Fruit fly (Drosophila melanogaster) whole organism, embryonic: Measurements from ENCODE around the gene Syn1.

Experiments
- Antp ChIP-seq: fragments of 200-800 bp; sonication (Bioruptor generic); optimal IDR thresholded peaks from 3 replicates; lab custom pipeline; 2016; ENCODE audit warnings: missing biosample characterization, missing genetic modification characterization
- BEAF-32 ChIP-seq: fragments of 200-800 bp; sonication (Bioruptor generic); optimal IDR thresholded peaks from 3 replicates; lab custom pipeline; 2017; ENCODE audit warnings: missing biosample characterization, missing genetic modification characterization, mild to moderate bottlenecking, moderate library complexity, missing genetic modification reagents
- BtbVII ChIP-seq: fragments of 200-800 bp; sonication (Bioruptor generic); optimal IDR thresholded peaks from 3 replicates; lab custom pipeline; 2017; ENCODE audit warnings: missing biosample characterization, mild to moderate bottlenecking, missing genetic modification characterization
- CG10147 ChIP-seq: fragments of 200-800 bp; sonication (Bioruptor generic); optimal IDR thresholded peaks from 2 replicates; lab custom pipeline; 2019; ENCODE audit warnings: missing biosample characterization, mild to moderate bottlenecking, missing genetic modification characterization, moderate library complexity
- CG11085 ChIP-seq: fragments of 200-800 bp; sonication (Bioruptor generic); IDR thresholded peaks from 2 replicates; pipeline ENCODE4 v1.3.6; 2022; ENCODE audit warnings: missing biosample characterization, missing genetic modification characterization
- CG11093 ChIP-seq: fragments of 200-800 bp; sonication (Bioruptor generic); IDR thresholded peaks from 3 replicates; pipeline ENCODE4 v1.3.6; 2022; ENCODE audit warnings: missing biosample characterization, missing genetic modification characterization
- CG11504 ChIP-seq: fragments of 200-800 bp; sonication (Bioruptor generic); optimal IDR thresholded peaks from 3 replicates; lab custom pipeline; 2019; ENCODE audit warnings: missing biosample characterization, mild to moderate bottlenecking, missing genetic modification characterization, moderate library complexity
- CG11695 ChIP-seq: fragments of 200-800 bp; sonication (Bioruptor generic); IDR thresholded peaks from 3 replicates; pipeline ENCODE4 v1.3.6; 2022; ENCODE audit warnings: missing biosample characterization, missing genetic modification characterization
- CG12071 ChIP-seq: fragments of 200-800 bp; sonication (Bioruptor generic); optimal IDR thresholded peaks from 3 replicates; lab custom pipeline; 2018; ENCODE audit warnings: missing biosample characterization, mild to moderate bottlenecking, missing genetic modification characterization
- CG12942 ChIP-seq: fragments of 200-800 bp; sonication (Bioruptor generic); optimal IDR thresholded peaks from 3 replicates; lab custom pipeline; 2016; ENCODE audit warnings: missing biosample characterization, missing genetic modification characterization
- CG15601 ChIP-seq: fragments of 200-800 bp; sonication (Bioruptor generic); optimal IDR thresholded peaks from 3 replicates; lab custom pipeline; 2019; ENCODE audit warnings: missing biosample characterization, mild to moderate bottlenecking, missing genetic modification characterization, moderate library complexity
- CG16813 ChIP-seq: fragments of 200-800 bp; sonication (Bioruptor generic); IDR thresholded peaks from 3 replicates; pipeline ENCODE4 v1.3.6; 2022; ENCODE audit warnings: missing biosample characterization, missing genetic modification characterization; ENCODE audit not compliant: partially characterized antibody
- CG16863 ChIP-seq: fragments of 200-800 bp; sonication (Bioruptor generic); optimal IDR thresholded peaks from 3 replicates; lab custom pipeline; 2016; ENCODE audit warnings: missing biosample characterization, missing genetic modification characterization
- CG17186 ChIP-seq: fragments of 200-800 bp; sonication (Bioruptor generic); optimal IDR thresholded peaks from 3 replicates; lab custom pipeline; 2017; ENCODE audit warnings: missing biosample characterization, missing genetic modification reagents, missing genetic modification characterization
- CG18262 ChIP-seq: fragments of 200-800 bp; optimal IDR thresholded peaks from 3 replicates; lab custom pipeline; 2019; ENCODE audit warnings: missing biosample characterization, mild to moderate bottlenecking, missing genetic modification characterization, moderate library complexity
- CG18619 ChIP-seq: fragments of 200-800 bp; sonication (Bioruptor generic); optimal IDR thresholded peaks from 3 replicates; lab custom pipeline; 2017; ENCODE audit warnings: missing biosample characterization, mild to moderate bottlenecking, missing genetic modification characterization
- CG3163 ChIP-seq: fragments of 200-800 bp; sonication (Bioruptor generic); optimal IDR thresholded peaks from 3 replicates; lab custom pipeline; 2016; ENCODE audit warnings: missing biosample characterization, missing genetic modification characterization
- CG32772 ChIP-seq: fragments of 200-800 bp; sonication (Bioruptor generic); IDR thresholded peaks from 2 replicates; pipeline ENCODE4 v1.3.6; 2022; ENCODE audit warnings: missing biosample characterization, missing genetic modification characterization
- CG34422 ChIP-seq: fragments of 200-800 bp; sonication (Bioruptor generic); IDR thresholded peaks from 3 replicates; pipeline ENCODE4 v1.3.6; 2022; ENCODE audit warnings: missing biosample characterization, missing genetic modification characterization
- CG3838 ChIP-seq: fragments of 200-800 bp; sonication (Bioruptor generic); optimal IDR thresholded peaks from 3 replicates; lab custom pipeline; 2016; ENCODE audit warnings: missing biosample characterization, missing genetic modification characterization
- CG3847 ChIP-seq: fragments of 200-800 bp; sonication (Bioruptor generic); IDR thresholded peaks from 2 replicates; pipeline ENCODE4 v1.3.6; 2022; ENCODE audit warnings: missing biosample characterization, missing genetic modification characterization
- CG6272 ChIP-seq: fragments of 200-800 bp; sonication (Bioruptor generic); IDR thresholded peaks from 2 replicates; pipeline ENCODE4 v1.3.6; 2022; ENCODE audit warnings: missing biosample characterization, missing genetic modification characterization
- CG6654 ChIP-seq: fragments of 200-800 bp; sonication (Bioruptor generic); optimal IDR thresholded peaks from 2 replicates; lab custom pipeline; 2017; ENCODE audit warnings: missing biosample characterization, mild to moderate bottlenecking, missing genetic modification characterization
- CG6791 ChIP-seq: fragments of 200-800 bp; sonication (Bioruptor generic); IDR thresholded peaks from 3 replicates; pipeline ENCODE4 v1.3.6; 2022; ENCODE audit warnings: missing biosample characterization, missing genetic modification characterization; ENCODE audit not compliant: partially characterized antibody
- CG7963 ChIP-seq: fragments of 200-800 bp; sonication (Bioruptor generic); IDR thresholded peaks from 3 replicates; pipeline ENCODE4 v1.3.6; 2022; ENCODE audit warnings: missing biosample characterization, missing genetic modification characterization; ENCODE audit not compliant: partially characterized antibody
- CHES-1-like ChIP-seq: fragments of 200-800 bp; sonication (Bioruptor generic); optimal IDR thresholded peaks from 2 replicates; lab custom pipeline; 2016; ENCODE audit warnings: missing biosample characterization, missing genetic modification characterization
- HmgZ ChIP-seq: fragments of 200-800 bp; sonication (Bioruptor generic); optimal IDR thresholded peaks from 2 replicates; lab custom pipeline; 2018; ENCODE audit warnings: missing biosample characterization, mild to moderate bottlenecking, missing genetic modification characterization
- Lhr ChIP-seq: fragments of 200-800 bp; sonication (Bioruptor generic); optimal IDR thresholded peaks from 3 replicates; lab custom pipeline; 2017; ENCODE audit warnings: mild to moderate bottlenecking, missing biosample characterization, missing genetic modification reagents, missing genetic modification characterization
- Spps ChIP-seq: fragments of 200-800 bp; sonication (Bioruptor generic); optimal IDR thresholded peaks from 2 replicates; lab custom pipeline; 2018; ENCODE audit warnings: missing biosample characterization, mild to moderate bottlenecking, missing genetic modification characterization
- Xbp1 ChIP-seq: fragments of 200-800 bp; sonication (Bioruptor generic); optimal IDR thresholded peaks from 3 replicates; lab custom pipeline; 2016; ENCODE audit warnings: missing biosample characterization, mild to moderate bottlenecking, missing genetic modification characterization
- YL-1 ChIP-seq: fragments of 200-800 bp; sonication (Bioruptor generic); optimal IDR thresholded peaks from 3 replicates; lab custom pipeline; 2017; ENCODE audit warnings: missing biosample characterization, mild to moderate bottlenecking, missing genetic modification characterization
- amos ChIP-seq: fragments of 200-800 bp; sonication (Bioruptor generic); IDR thresholded peaks from 2 replicates; pipeline ENCODE4 v1.3.6; 2022; ENCODE audit warnings: missing biosample characterization, missing genetic modification characterization; ENCODE audit not compliant: partially characterized antibody
- cad ChIP-seq: fragments of >200 bp; optimal IDR thresholded peaks from 2 replicates; lab custom pipeline; 2017; ENCODE audit warnings: missing biosample characterization, missing genetic modification characterization
- dm ChIP-seq: fragments of 200-800 bp; sonication (Bioruptor generic); optimal IDR thresholded peaks from 3 replicates; lab custom pipeline; 2016; ENCODE audit warnings: missing biosample characterization, missing genetic modification characterization
- esg ChIP-seq: fragments of 200-800 bp; sonication (Bioruptor generic); conservative IDR thresholded peaks from 2 replicates; pipeline ENCODE4 v1.3.6; 2022; ENCODE audit warnings: missing biosample characterization, missing genetic modification characterization
- ewg ChIP-seq: fragments of 200-800 bp; sonication (Bioruptor generic); optimal IDR thresholded peaks from 3 replicates; lab custom pipeline; 2017; ENCODE audit warnings: mild to moderate bottlenecking, missing biosample characterization, missing genetic modification reagents, missing genetic modification characterization
- gcm2 ChIP-seq: fragments of 200-800 bp; sonication (Bioruptor generic); optimal IDR thresholded peaks from 2 replicates; lab custom pipeline; 2016; ENCODE audit warnings: missing biosample characterization, missing genetic modification characterization
- gem ChIP-seq: fragments of 200-800 bp; sonication (Bioruptor generic); optimal IDR thresholded peaks from 2 replicates; lab custom pipeline; 2019; ENCODE audit warnings: missing biosample characterization, mild to moderate bottlenecking, missing genetic modification characterization, moderate library complexity
- hth ChIP-seq: fragments of >200 bp; optimal IDR thresholded peaks from 2 replicates; lab custom pipeline; 2017; ENCODE audit warnings: inconsistent platforms
- ind ChIP-seq: fragments of 200-800 bp; sonication (Bioruptor generic); optimal IDR thresholded peaks from 3 replicates; lab custom pipeline; 2016; ENCODE audit warnings: missing biosample characterization, missing genetic modification characterization
- pzg ChIP-seq: fragments of 200-800 bp; sonication (Bioruptor generic); optimal IDR thresholded peaks from 3 replicates; lab custom pipeline; 2018; ENCODE audit warnings: missing biosample characterization, mild to moderate bottlenecking, missing genetic modification characterization, moderate library complexity
- salm ChIP-seq: fragments of 200-800 bp; sonication (Bioruptor generic); optimal IDR thresholded peaks from 2 replicates; lab custom pipeline; 2018; ENCODE audit warnings: missing biosample characterization, mild to moderate bottlenecking, missing genetic modification characterization
- sens ChIP-seq: fragments of 200-800 bp; sonication (Bioruptor generic); peaks from one replicate; lab custom pipeline; 2016; ENCODE audit warnings: missing biosample characterization, missing genetic modification characterization
- sqz ChIP-seq: fragments of 200-800 bp; sonication (Bioruptor generic); optimal IDR thresholded peaks from 3 replicates; lab custom pipeline; 2018; ENCODE audit warnings: missing biosample characterization, mild to moderate bottlenecking, missing genetic modification characterization
- stc ChIP-seq: fragments of 200-800 bp; sonication (Bioruptor generic); IDR thresholded peaks from 2 replicates; pipeline ENCODE4 v1.3.6; 2022; ENCODE audit warnings: missing biosample characterization, missing genetic modification characterization
- stwl ChIP-seq: fragments of 200-800 bp; sonication (Bioruptor generic); optimal IDR thresholded peaks from 3 replicates; lab custom pipeline; 2018; ENCODE audit warnings: missing biosample characterization, mild to moderate bottlenecking, missing genetic modification characterization, moderate library complexity
- trem ChIP-seq: fragments of 200-800 bp; optimal IDR thresholded peaks from 3 replicates; lab custom pipeline; 2019; ENCODE audit warnings: missing biosample characterization, mild to moderate bottlenecking, missing genetic modification characterization, moderate library complexity
- tup ChIP-seq: fragments of 200-800 bp; sonication (Bioruptor generic); optimal IDR thresholded peaks from 2 replicates; lab custom pipeline; 2016; ENCODE audit warnings: missing biosample characterization, mild to moderate bottlenecking, missing genetic modification characterization, moderate library complexity
- unc-4 ChIP-seq: fragments of 200-800 bp; sonication (Bioruptor generic); IDR thresholded peaks from 2 replicates; pipeline ENCODE4 v1.3.6; 2022; ENCODE audit warnings: missing biosample characterization, missing genetic modification characterization; ENCODE audit not compliant: partially characterized antibody
- vfl ChIP-seq: fragments of 200-800 bp; sonication (Bioruptor generic); optimal IDR thresholded peaks from 2 replicates; lab custom pipeline; 2016; ENCODE audit warnings: missing biosample characterization, missing genetic modification characterization
- zen2 ChIP-seq: fragments of 200-800 bp; sonication (Bioruptor generic); IDR thresholded peaks from 3 replicates; pipeline ENCODE4 v1.3.6; 2022; ENCODE audit warnings: missing biosample characterization, missing genetic modification characterization; ENCODE audit not compliant: partially characterized antibody

Syn1 gene

dm6 chr3L:21773855-21774254 lies 3.5 kb upstream of the Syn1 start:
- TF ChIP-seq Spps (tag; lab: Kevin White, UChicago) = no peak
- no peak for TF ChIP-seq Xbp1 (GFP tag; lab: Kevin White, UChicago)
- no peak for TF ChIP-seq BtbVII (GFP tag; lab: Kevin White, UChicago)
- no peak for TF ChIP-seq ewg (GFP tag; lab: Kevin White, UChicago)
- no peak for TF ChIP-seq HmgZ (tag; lab: Kevin White, UChicago)
- no peak for TF ChIP-seq CG7963
- peak; percentile 45 for TF ChIP-seq stwl (tag; lab: Kevin White, UChicago)
- TF ChIP-seq sqz (GFP tag; lab: Kevin White, UChicago) = no peak
- no peak for TF ChIP-seq tup
- no peak for TF ChIP-seq CG6272
- no peak for TF ChIP-seq CG34422 (GFP tag; lab: Robert Waterston, UW)
- no peak for TF ChIP-seq stc
- TF ChIP-seq BEAF-32 (GFP tag; lab: Kevin White, UChicago) = peak; percentile 43
- TF ChIP-seq CG11085 (GFP tag; lab: Robert Waterston, UW) = no peak
- no peak for TF ChIP-seq CG12942 (GFP tag; lab: Kevin White, UChicago)
- TF ChIP-seq gem (tag; lab: Kevin White, UChicago) = no peak
- no peak for TF ChIP-seq CG15601 (tag; lab: Kevin White, UChicago)
- peak; percentile 47 for TF ChIP-seq pzg
- TF ChIP-seq CG16863 (GFP tag; lab: Kevin White, UChicago) = no peak
- no peak for TF ChIP-seq CG32772 (GFP tag; lab: Robert Waterston, UW)
- TF ChIP-seq salm = no peak
- no peak for TF ChIP-seq CHES-1-like (GFP tag; lab: Kevin White, UChicago)
- TF ChIP-seq dm (GFP tag; lab: Kevin White, UChicago) = no peak
- no peak for TF ChIP-seq CG18619 (GFP tag; lab: Kevin White, UChicago)
- TF ChIP-seq CG17186 (GFP tag; lab: Kevin White, UChicago) = no peak
- TF ChIP-seq CG16813 (GFP tag; lab: Robert Waterston, UW) = no peak
- TF ChIP-seq CG3163 (GFP tag; lab: Kevin White, UChicago) = no peak
- TF ChIP-seq CG6791 (GFP tag; lab: Robert Waterston, UW) = 0 out of 3 replicates have a peak, but pooled peaks have one; percentile 41
- TF ChIP-seq cad (GFP tag; lab: Kevin White, UChicago) = no peak
- TF ChIP-seq CG18262 (tag; lab: Kevin White, UChicago) = no peak
- TF ChIP-seq YL-1 (GFP tag; lab: Kevin White, UChicago) = no peak
- TF ChIP-seq esg (GFP tag; lab: Robert Waterston, UW) = no peak
- TF ChIP-seq ind = no peak
- peak; percentile 77 for TF ChIP-seq Lhr (GFP tag; lab: Kevin White, UChicago)
- no peak for TF ChIP-seq CG3838 (GFP tag; lab: Kevin White, UChicago)
- peak; percentile 25; the same call in 1 of the 2 replicates for TF ChIP-seq amos (GFP tag; lab: Robert Waterston, UW)
- no peak for TF ChIP-seq gcm2 (GFP tag; lab: Kevin White, UChicago)
- no peak for TF ChIP-seq Antp
- TF ChIP-seq CG12071 (GFP tag; lab: Kevin White, UChicago) = no peak
- TF ChIP-seq hth (lab: Kevin White, UChicago) = no peak
- no peak for TF ChIP-seq CG11093 (GFP tag; lab: Robert Waterston, UW)
- TF ChIP-seq CG11695 = no peak
- TF ChIP-seq vfl (GFP tag; lab: Kevin White, UChicago) = no peak
- peak; percentile 65 for TF ChIP-seq CG11504 (tag; lab: Kevin White, UChicago)
- peak; percentile 33; the same call in 1 of the 2 replicates for TF ChIP-seq CG3847 (GFP tag; lab: Robert Waterston, UW)
- no peak for TF ChIP-seq CG10147 (GFP tag; lab: Kevin White, UChicago)
- TF ChIP-seq trem (tag; lab: Kevin White, UChicago) = peak; percentile 16
- TF ChIP-seq unc-4 = 0 out of 2 replicates have a peak, but pooled peaks have one; percentile 26
- peak; percentile 70 for TF ChIP-seq sens (GFP tag; lab: Kevin White, UChicago)
- TF ChIP-seq CG6654 (GFP tag; lab: Kevin White, UChicago) = no peak
- no peak for TF ChIP-seq zen2
